Fruit fly (Drosophila melanogaster): ENCODE data around the gene Tudor-SN.

Tudor-SN gene

dm6 chr3L:271501-272249 is 7.5 kb upstream of the Tudor-SN start (continued):
- TF ChIP-seq sna (GFP tag; IDR thresholded peaks at IDR 0.05; ENCODE audit: partially characterized antibody) = 0 out of 2 replicates have a peak, but pooled peaks have one; percentile 46
- no peak for TF ChIP-seq NFAT (GFP tag; IDR thresholded peaks at IDR 0.05)
- peak; percentile 77 for TF ChIP-seq gcm (GFP tag; optimal IDR thresholded peaks at IDR 0.05)
- TF ChIP-seq CG9727 (GFP tag; optimal IDR thresholded peaks at IDR 0.05) = no peak
- no peak for TF ChIP-seq CG4328 (GFP tag; optimal IDR thresholded peaks at IDR 0.05)
- TF ChIP-seq jigr1 (GFP tag; IDR thresholded peaks at IDR 0.05) = no peak
- no peak for TF ChIP-seq run (tag; optimal IDR thresholded peaks at IDR 0.05)
- no peak for TF ChIP-seq CG3281 (GFP tag; optimal IDR thresholded peaks at IDR 0.05)
- peak; percentile 53 for TF ChIP-seq CG34224 (GFP tag; IDR thresholded peaks at IDR 0.05; ENCODE audit: partially characterized antibody)
- no peak for TF ChIP-seq CG8924 (tag; optimal IDR thresholded peaks at IDR 0.05)
- TF ChIP-seq CG10147 (GFP tag; optimal IDR thresholded peaks at IDR 0.05) = no peak
- peak; percentile 34; the same call in 1 of the 3 replicates for TF ChIP-seq CG34422 (GFP tag; IDR thresholded peaks at IDR 0.05)
- TF ChIP-seq CG12071 (GFP tag; optimal IDR thresholded peaks at IDR 0.05) = no peak
- no peak for TF ChIP-seq Hmr (GFP tag; optimal IDR thresholded peaks at IDR 0.05)
- TF ChIP-seq CG33213 (GFP tag; optimal IDR thresholded peaks at IDR 0.05) = no peak
- peak; percentile 88 for TF ChIP-seq sr (GFP tag; IDR thresholded peaks at IDR 0.05)
- no peak for TF ChIP-seq gcm2 (GFP tag; optimal IDR thresholded peaks at IDR 0.05)
- peak; percentile 42; the same call in 1 of the 2 replicates for TF ChIP-seq sens-2 (GFP tag; IDR thresholded peaks at IDR 0.05)
- TF ChIP-seq CG6689 (GFP tag; IDR thresholded peaks at IDR 0.05) = no peak
- no peak for TF ChIP-seq Meics (GFP tag; optimal IDR thresholded peaks at IDR 0.05)
- peak; percentile 53; the same call in 1 of the 2 replicates for TF ChIP-seq amos (GFP tag; IDR thresholded peaks at IDR 0.05; ENCODE audit: partially characterized antibody)
- TF ChIP-seq ap (GFP tag; IDR thresholded peaks at IDR 0.05) = no peak
- TF ChIP-seq CG1529 (GFP tag; optimal IDR thresholded peaks at IDR 0.05) = no peak
- peak; percentile 42; the same call in 1 of the 2 replicates for TF ChIP-seq CG5953 (GFP tag; IDR thresholded peaks at IDR 0.05)
- no peak for TF ChIP-seq eyg (GFP tag; optimal IDR thresholded peaks at IDR 0.05)
- no peak for TF ChIP-seq hb (GFP tag; IDR thresholded peaks at IDR 0.05; ENCODE audit: partially characterized antibody)
- TF ChIP-seq Stat92E (GFP tag; optimal IDR thresholded peaks at IDR 0.05) = no peak
- TF ChIP-seq Dref (GFP tag; IDR thresholded peaks at IDR 0.05) = no peak
- no peak for TF ChIP-seq MBD-R2 (GFP tag; IDR thresholded peaks at IDR 0.05)
- peak; percentile 25 for TF ChIP-seq cg (GFP tag; optimal IDR thresholded peaks at IDR 0.05)
- peak; percentile 43; the same call in 1 of the 3 replicates for TF ChIP-seq CG6791 (GFP tag; IDR thresholded peaks at IDR 0.05; ENCODE audit: partially characterized antibody)
- no peak for TF ChIP-seq kah (GFP tag; optimal IDR thresholded peaks at IDR 0.05)
- TF ChIP-seq Scr (GFP tag; IDR thresholded peaks at IDR 0.05; ENCODE audit: partially characterized antibody) = peak; percentile 57
- TF ChIP-seq otp (GFP tag; IDR thresholded peaks at IDR 0.05) = 0 out of 3 replicates have a peak, but pooled peaks have one; percentile 30
- peak; percentile 13 for TF ChIP-seq Nf-YC (tag; optimal IDR thresholded peaks at IDR 0.05)
- 0 out of 2 replicates have a peak, but pooled peaks have one; percentile 44 for TF ChIP-seq CG16779 (GFP tag; IDR thresholded peaks at IDR 0.05)
- TF ChIP-seq CG13775 (GFP tag; optimal IDR thresholded peaks at IDR 0.05) = no peak
- TF ChIP-seq stc (GFP tag; IDR thresholded peaks at IDR 0.05) = no peak
- no peak for TF ChIP-seq CG2116 (GFP tag; optimal IDR thresholded peaks at IDR 0.05)
- TF ChIP-seq CG17186 (GFP tag; optimal IDR thresholded peaks at IDR 0.05) = no peak
- TF ChIP-seq C15 (GFP tag; IDR thresholded peaks at IDR 0.05) = no peak
- TF ChIP-seq nerfin-2 (GFP tag; IDR thresholded peaks at IDR 0.05; ENCODE audit: partially characterized antibody) = peak; percentile 29; the same call in 1 of the 2 replicates
- peak; percentile 31; the same call in 1 of the 2 replicates for TF ChIP-seq sob (GFP tag; IDR thresholded peaks at IDR 0.05)
- no peak for TF ChIP-seq gt (GFP tag; IDR thresholded peaks at IDR 0.05)
- no peak for TF ChIP-seq repo (GFP tag; optimal IDR thresholded peaks at IDR 0.05)
- TF ChIP-seq HHEX (GFP tag; optimal IDR thresholded peaks at IDR 0.05) = no peak
- TF ChIP-seq CG6272 (GFP tag; IDR thresholded peaks at IDR 0.05) = no peak
- no peak; the same call in 1 of the 2 replicates for TF ChIP-seq Atf6 (GFP tag; IDR thresholded peaks at IDR 0.05)
- no peak for TF ChIP-seq CG4282 (GFP tag; optimal IDR thresholded peaks at IDR 0.05)
